Fruit fly (Drosophila melanogaster) whole organism, embryonic: ENCODE data around the gene CG45078.
A peak's percentile ranks its signal among the peaks of the same experiment; 100 is the strongest.

Experiments
- Abd-B ChIP-seq: fragments of 200-800 bp; sonication (Bioruptor generic); optimal IDR thresholded peaks from 2 replicates; lab custom pipeline; 2018; ENCODE audit warnings: missing biosample characterization, mild to moderate bottlenecking, missing genetic modification characterization, moderate library complexity
- Atf6 ChIP-seq: fragments of 200-800 bp; sonication (Bioruptor generic); IDR thresholded peaks from 2 replicates; pipeline ENCODE4 v1.3.6; 2022; ENCODE audit warnings: missing biosample characterization, missing genetic modification characterization
- CG11093 ChIP-seq: fragments of 200-800 bp; sonication (Bioruptor generic); IDR thresholded peaks from 3 replicates; pipeline ENCODE4 v1.3.6; 2022; ENCODE audit warnings: missing biosample characterization, missing genetic modification characterization
- CG11456 ChIP-seq: fragments of 200-800 bp; sonication (Bioruptor generic); IDR thresholded peaks from 3 replicates; pipeline ENCODE4 v1.3.6; 2022; ENCODE audit warnings: missing biosample characterization, missing genetic modification characterization
- CG12659 ChIP-seq: fragments of 200-800 bp; sonication (Bioruptor generic); optimal IDR thresholded peaks from 3 replicates; lab custom pipeline; 2017; ENCODE audit warnings: mild to moderate bottlenecking, missing biosample characterization, missing genetic modification reagents, missing genetic modification characterization
- CG13123 ChIP-seq: fragments of 200-800 bp; sonication (Bioruptor generic); optimal IDR thresholded peaks from 2 replicates; lab custom pipeline; 2016; ENCODE audit warnings: missing biosample characterization, missing genetic modification characterization
- CG13624 ChIP-seq: fragments of 200-800 bp; sonication (Bioruptor generic); optimal IDR thresholded peaks from 2 replicates; lab custom pipeline; 2016; ENCODE audit warnings: missing biosample characterization, missing genetic modification characterization
- CG13775 ChIP-seq: fragments of 200-800 bp; sonication (Bioruptor generic); optimal IDR thresholded peaks from 3 replicates; lab custom pipeline; 2017; ENCODE audit warnings: missing biosample characterization, mild to moderate bottlenecking, missing genetic modification characterization
- CG15073 ChIP-seq: fragments of 200-800 bp; sonication (Bioruptor generic); optimal IDR thresholded peaks from 2 replicates; lab custom pipeline; 2016; ENCODE audit warnings: missing biosample characterization, missing genetic modification characterization
- CG31224 ChIP-seq: fragments of 200-800 bp; sonication (Bioruptor generic); IDR thresholded peaks from 2 replicates; pipeline ENCODE4 v1.3.6; 2022; ENCODE audit warnings: missing biosample characterization, missing genetic modification characterization
- CG31365 ChIP-seq: fragments of 200-800 bp; sonication (Bioruptor generic); optimal IDR thresholded peaks from 2 replicates; lab custom pipeline; 2018; ENCODE audit warnings: missing biosample characterization, mild to moderate bottlenecking, missing genetic modification characterization
- CG3163 ChIP-seq: fragments of 200-800 bp; sonication (Bioruptor generic); optimal IDR thresholded peaks from 3 replicates; lab custom pipeline; 2016; ENCODE audit warnings: missing biosample characterization, missing genetic modification characterization
- CG34376 ChIP-seq: fragments of 200-800 bp; sonication (Bioruptor generic); optimal IDR thresholded peaks from 2 replicates; lab custom pipeline; 2018; ENCODE audit warnings: missing biosample characterization, mild to moderate bottlenecking, missing genetic modification characterization
- CG34422 ChIP-seq: fragments of 200-800 bp; sonication (Bioruptor generic); IDR thresholded peaks from 3 replicates; pipeline ENCODE4 v1.3.6; 2022; ENCODE audit warnings: missing biosample characterization, missing genetic modification characterization
- CG4730 ChIP-seq: fragments of 200-800 bp; sonication (Bioruptor generic); IDR thresholded peaks from 2 replicates; pipeline ENCODE4 v1.3.6; 2022; ENCODE audit warnings: missing biosample characterization, missing genetic modification characterization
- CG5245 ChIP-seq: fragments of 200-800 bp; sonication (Bioruptor generic); optimal IDR thresholded peaks from 3 replicates; lab custom pipeline; 2016; ENCODE audit warnings: missing biosample characterization, missing genetic modification characterization
- CG6175 ChIP-seq: fragments of 200-800 bp; sonication (Bioruptor generic); IDR thresholded peaks from 3 replicates; pipeline ENCODE4 v1.3.6; 2022; ENCODE audit warnings: missing biosample characterization, missing genetic modification characterization
- CG8359 ChIP-seq: fragments of 200-800 bp; sonication (Bioruptor generic); optimal IDR thresholded peaks from 2 replicates; lab custom pipeline; 2017; ENCODE audit warnings: missing biosample characterization, mild to moderate bottlenecking, missing genetic modification characterization, borderline replicate concordance
- CG9437 ChIP-seq: fragments of 200-800 bp; sonication (Bioruptor generic); optimal IDR thresholded peaks from 2 replicates; lab custom pipeline; 2018; ENCODE audit warnings: missing biosample characterization, mild to moderate bottlenecking, missing genetic modification characterization
- Dbx ChIP-seq: fragments of 200-800 bp; sonication (Bioruptor generic); IDR thresholded peaks from 3 replicates; pipeline ENCODE4 v1.3.6; 2022; ENCODE audit warnings: missing biosample characterization, missing genetic modification characterization
- Deaf1 ChIP-seq: fragments of 200-800 bp; optimal IDR thresholded peaks from 3 replicates; lab custom pipeline; 2019; ENCODE audit warnings: missing biosample characterization, mild to moderate bottlenecking, missing genetic modification characterization, moderate library complexity
- Dip3 ChIP-seq: fragments of 200-800 bp; sonication (Bioruptor generic); optimal IDR thresholded peaks from 3 replicates; lab custom pipeline; 2016; ENCODE audit warnings: missing biosample characterization, missing genetic modification characterization
- HmgZ ChIP-seq: fragments of 200-800 bp; sonication (Bioruptor generic); optimal IDR thresholded peaks from 2 replicates; lab custom pipeline; 2018; ENCODE audit warnings: missing biosample characterization, mild to moderate bottlenecking, missing genetic modification characterization
- NK7.1 ChIP-seq: fragments of 200-800 bp; sonication (Bioruptor generic); optimal IDR thresholded peaks from 3 replicates; lab custom pipeline; 2016; ENCODE audit warnings: missing biosample characterization, missing genetic modification characterization
- NfI ChIP-seq: fragments of 200-800 bp; sonication (Bioruptor generic); optimal IDR thresholded peaks from 3 replicates; lab custom pipeline; 2018; ENCODE audit warnings: missing biosample characterization, mild to moderate bottlenecking, missing genetic modification characterization, moderate library complexity
- Optix ChIP-seq: fragments of 200-800 bp; sonication (Bioruptor generic); IDR thresholded peaks from 3 replicates; pipeline ENCODE4 v1.3.6; 2022; ENCODE audit warnings: missing biosample characterization, missing genetic modification characterization
- Pdp1 ChIP-seq, 2 experiments: fragments of 200-800 bp; sonication (Bioruptor generic); optimal IDR thresholded peaks; 3 replicates each; lab custom pipeline; 2016; ENCODE audit warnings: missing biosample characterization in 2 of 2, missing genetic modification characterization in 2 of 2, mild to moderate bottlenecking in 1 of 2, moderate library complexity in 1 of 2
- Six4 ChIP-seq: fragments of 200-800 bp; sonication (Bioruptor generic); optimal IDR thresholded peaks from 2 replicates; lab custom pipeline; 2016; ENCODE audit warnings: missing biosample characterization, missing genetic modification characterization
- ab ChIP-seq: fragments of 200-800 bp; sonication (Bioruptor generic); optimal IDR thresholded peaks from 2 replicates; lab custom pipeline; 2016; ENCODE audit warnings: missing biosample characterization, missing genetic modification characterization
- ara ChIP-seq: fragments of 200-800 bp; sonication (Bioruptor generic); IDR thresholded peaks from 2 replicates; pipeline ENCODE4 v1.3.6; 2022; ENCODE audit warnings: missing biosample characterization, missing genetic modification characterization
- ash1 ChIP-seq: fragments of 200-800 bp; sonication (Bioruptor generic); optimal IDR thresholded peaks from 2 replicates; lab custom pipeline; 2018; ENCODE audit warnings: missing biosample characterization, mild to moderate bottlenecking, missing genetic modification characterization
- bigmax ChIP-seq: fragments of 200-800 bp; sonication (Bioruptor generic); optimal IDR thresholded peaks from 2 replicates; lab custom pipeline; 2018; ENCODE audit warnings: missing biosample characterization, mild to moderate bottlenecking, missing genetic modification characterization
- btn ChIP-seq: fragments of 200-800 bp; sonication (Bioruptor generic); optimal IDR thresholded peaks from 2 replicates; lab custom pipeline; 2016; ENCODE audit warnings: missing biosample characterization, missing genetic modification characterization
- cas ChIP-seq: fragments of 200-800 bp; sonication (Bioruptor generic); IDR thresholded peaks from 2 replicates; pipeline ENCODE4 v1.3.6; 2022; ENCODE audit warnings: missing biosample characterization, missing genetic modification characterization
- croc ChIP-seq: fragments of 200-800 bp; sonication (Bioruptor generic); conservative IDR thresholded peaks from 3 replicates; pipeline ENCODE4 v1.3.6; 2022; ENCODE audit warnings: missing biosample characterization, missing genetic modification characterization
- cwo ChIP-seq: fragments of 200-800 bp; sonication (Bioruptor generic); optimal IDR thresholded peaks from 3 replicates; lab custom pipeline; 2017; ENCODE audit warnings: missing biosample characterization, missing genetic modification characterization, mild to moderate bottlenecking, moderate library complexity, missing genetic modification reagents
- dm ChIP-seq: fragments of 200-800 bp; sonication (Bioruptor generic); optimal IDR thresholded peaks from 3 replicates; lab custom pipeline; 2016; ENCODE audit warnings: missing biosample characterization, missing genetic modification characterization
- gem ChIP-seq: fragments of 200-800 bp; sonication (Bioruptor generic); optimal IDR thresholded peaks from 2 replicates; lab custom pipeline; 2019; ENCODE audit warnings: missing biosample characterization, mild to moderate bottlenecking, missing genetic modification characterization, moderate library complexity
- jumu ChIP-seq: fragments of 200-800 bp; sonication (Bioruptor generic); optimal IDR thresholded peaks from 3 replicates; lab custom pipeline; 2016; ENCODE audit warnings: missing biosample characterization, missing genetic modification characterization
- kni ChIP-seq: fragments of 200-800 bp; sonication (Bioruptor generic); optimal IDR thresholded peaks from 3 replicates; lab custom pipeline; 2017; ENCODE audit warnings: mild to moderate bottlenecking, missing biosample characterization, missing genetic modification reagents, missing genetic modification characterization
- lbe ChIP-seq: fragments of 200-800 bp; sonication (Bioruptor generic); optimal IDR thresholded peaks from 2 replicates; lab custom pipeline; 2016; ENCODE audit warnings: missing biosample characterization, mild to moderate bottlenecking, missing genetic modification characterization
- nerfin-1 ChIP-seq: fragments of 200-800 bp; sonication (Bioruptor generic); optimal IDR thresholded peaks from 3 replicates; lab custom pipeline; 2019; ENCODE audit warnings: missing biosample characterization, mild to moderate bottlenecking, missing genetic modification characterization, moderate library complexity
- psq ChIP-seq: fragments of 200-800 bp; sonication (Bioruptor generic); optimal IDR thresholded peaks from 2 replicates; lab custom pipeline; 2017; ENCODE audit warnings: missing biosample characterization, missing genetic modification characterization
- scrt ChIP-seq: fragments of 200-800 bp; sonication (Bioruptor generic); optimal IDR thresholded peaks from 2 replicates; lab custom pipeline; 2018; ENCODE audit warnings: missing biosample characterization, mild to moderate bottlenecking, missing genetic modification characterization, moderate library complexity
- sd ChIP-seq: fragments of 200-800 bp; sonication (Bioruptor generic); optimal IDR thresholded peaks from 3 replicates; lab custom pipeline; 2018; ENCODE audit warnings: missing biosample characterization, mild to moderate bottlenecking, missing genetic modification characterization, moderate library complexity
- tgo ChIP-seq: fragments of 200-800 bp; sonication (Bioruptor generic); IDR thresholded peaks from 3 replicates; pipeline ENCODE4 v1.3.6; 2022; ENCODE audit warnings: missing biosample characterization, missing genetic modification characterization
- tx ChIP-seq: fragments of 200-800 bp; sonication (Bioruptor generic); optimal IDR thresholded peaks from 2 replicates; lab custom pipeline; 2016; ENCODE audit warnings: missing biosample characterization, missing genetic modification characterization
- vfl ChIP-seq: fragments of 200-800 bp; sonication (Bioruptor generic); optimal IDR thresholded peaks from 2 replicates; lab custom pipeline; 2016; ENCODE audit warnings: missing biosample characterization, missing genetic modification characterization
- vnd ChIP-seq: fragments of 200-800 bp; sonication (Bioruptor generic); IDR thresholded peaks from 3 replicates; pipeline ENCODE4 v1.3.6; 2022; ENCODE audit warnings: missing biosample characterization, missing genetic modification characterization; ENCODE audit not compliant: partially characterized antibody
- wdn ChIP-seq: fragments of 200-800 bp; sonication (Bioruptor generic); IDR thresholded peaks from 2 replicates; pipeline ENCODE4 v1.3.6; 2022; ENCODE audit warnings: missing biosample characterization, missing genetic modification characterization
- z ChIP-seq: fragments of 200-800 bp; sonication (Bioruptor generic); IDR thresholded peaks from 3 replicates; pipeline ENCODE4 v1.3.6; 2022; ENCODE audit warnings: missing biosample characterization, missing genetic modification characterization

Gene CG45078

DNA sequence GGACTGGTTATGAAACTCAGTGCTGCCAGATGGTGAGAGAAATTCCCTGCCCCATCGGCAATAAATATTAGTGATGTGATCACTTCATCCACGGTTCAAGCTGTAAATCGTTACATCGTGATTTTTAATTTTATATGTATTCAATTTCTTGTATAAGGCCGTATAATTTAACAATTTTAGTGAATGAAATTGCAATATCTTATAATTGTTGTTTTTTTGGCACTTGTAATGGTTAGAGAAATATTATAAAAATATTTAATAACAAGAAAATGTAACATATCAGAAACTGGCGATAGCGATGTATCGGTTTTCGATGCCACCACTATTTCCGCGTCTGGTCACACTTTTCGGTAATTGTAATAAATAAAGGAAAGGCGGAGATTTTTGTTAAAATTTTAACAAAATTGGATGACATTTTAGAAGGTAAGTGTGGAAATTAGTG lies 6.9 kb upstream of the CG45078 start, which contains the start of the genes mRpL37 and Rbp1 (continued):
- TF ChIP-seq CG5245: peak; percentile 61
- TF ChIP-seq croc: peak; percentile 80
- no peak for TF ChIP-seq btn (GFP tag; lab: Kevin White, UChicago)
- TF ChIP-seq CG3163: no peak
- peak; percentile 41 for TF ChIP-seq psq (GFP tag; lab: Kevin White, UChicago)
- TF ChIP-seq CG34422 (GFP tag; lab: Robert Waterston, UW): peak; percentile 47; the same call in 2 of the 3 replicates
- TF ChIP-seq Optix (GFP tag; lab: Robert Waterston, UW): no peak
- TF ChIP-seq Dbx (GFP tag; lab: Robert Waterston, UW): peak; percentile 78
- TF ChIP-seq wdn (GFP tag; lab: Robert Waterston, UW): no peak
- TF ChIP-seq cas: no peak
- peak; percentile 31 for TF ChIP-seq Six4
- peak; percentile 93 for TF ChIP-seq Abd-B (GFP tag; lab: Kevin White, UChicago)
- TF ChIP-seq ara: no peak
- TF ChIP-seq ash1 (GFP tag; lab: Kevin White, UChicago): no peak
- peak; percentile 15 for TF ChIP-seq Dip3 (GFP tag; lab: Kevin White, UChicago)
- TF ChIP-seq tgo (GFP tag; lab: Robert Waterston, UW): peak; percentile 50; the same call in 2 of the 3 replicates
- peak; percentile 55 for TF ChIP-seq vfl (GFP tag; lab: Kevin White, UChicago)
- TF ChIP-seq CG34376: peak; percentile 1
- no peak for TF ChIP-seq NK7.1 (GFP tag; lab: Kevin White, UChicago)
- no peak for TF ChIP-seq ab
- TF ChIP-seq NfI (GFP tag; lab: Kevin White, UChicago): peak; percentile 71
- peak; percentile 82 for TF ChIP-seq CG13775 (GFP tag; lab: Kevin White, UChicago)
- no peak for TF ChIP-seq Deaf1 (tag; lab: Kevin White, UChicago)
- no peak for TF ChIP-seq CG15073 (GFP tag; lab: Kevin White, UChicago)
- TF ChIP-seq bigmax (GFP tag; lab: Kevin White, UChicago): no peak
- TF ChIP-seq CG11093: peak; percentile 80; the same call in 2 of the 3 replicates
- TF ChIP-seq dm (GFP tag; lab: Kevin White, UChicago): no peak
- TF ChIP-seq lbe (GFP tag; lab: Kevin White, UChicago): no peak
- peak; percentile 72 for TF ChIP-seq HmgZ (tag; lab: Kevin White, UChicago)
- peak; percentile 85 for TF ChIP-seq CG12659 (GFP tag; lab: Kevin White, UChicago)
- TF ChIP-seq nerfin-1: no peak
- no peak for TF ChIP-seq tx (GFP tag; lab: Kevin White, UChicago)
- TF ChIP-seq Pdp1 (GFP tag; optimal IDR thresholded peaks at IDR 0.05; lab: Kevin White, UChicago): peak; percentile 82 to 89
- peak; percentile 85 for TF ChIP-seq sd (tag; lab: Kevin White, UChicago)
- TF ChIP-seq gem (tag; lab: Kevin White, UChicago): peak; percentile 88
- peak; percentile 69 for TF ChIP-seq CG4730 (GFP tag; lab: Robert Waterston, UW)
- TF ChIP-seq kni (GFP tag; lab: Kevin White, UChicago): no peak
- TF ChIP-seq CG8359 (GFP tag; lab: Kevin White, UChicago): no peak
- peak; percentile 84 for TF ChIP-seq CG11456 (GFP tag; lab: Robert Waterston, UW)
- TF ChIP-seq Atf6: no peak
- TF ChIP-seq CG31224 (GFP tag; lab: Robert Waterston, UW): 0 out of 2 replicates have a peak, but pooled peaks have one; percentile 52
- no peak for TF ChIP-seq scrt (GFP tag; lab: Kevin White, UChicago)
- TF ChIP-seq CG13123 (GFP tag; lab: Kevin White, UChicago): peak; percentile 50
- TF ChIP-seq CG9437 (GFP tag; lab: Kevin White, UChicago): peak; percentile 58
- TF ChIP-seq CG31365: no peak
- TF ChIP-seq CG13624: peak; percentile 33
- TF ChIP-seq z: no peak
- peak; percentile 50 for TF ChIP-seq jumu (GFP tag; lab: Kevin White, UChicago)
- no peak for TF ChIP-seq CG6175 (GFP tag; lab: Robert Waterston, UW)
- TF ChIP-seq cwo: peak; percentile 19
- TF ChIP-seq vnd: peak; percentile 88
